Worm (Caenorhabditis elegans) whole organism, young adult: ENCODE results near the gene col-170.

Source experiments
- B0035.1 ChIP-seq: sonication (generic microtip); optimal IDR thresholded peaks from 2 replicates; lab custom pipeline; 2016; ENCODE audit warnings: missing genetic modification characterization, mild to moderate bottlenecking, missing compliant biosample characterization, missing genotype, missing genetic modification reagents
- B0336.3 ChIP-seq: fragments of 200-800 bp; sonication (Bioruptor generic); IDR thresholded peaks from 2 replicates; pipeline ENCODE4 v1.3.6; 2022; ENCODE audit warnings: missing genetic modification characterization, missing compliant biosample characterization
- C17E4.6 ChIP-seq: fragments of 200-800 bp; sonication (Bioruptor generic); IDR thresholded peaks from 2 replicates; pipeline ENCODE4 v1.3.6; 2022; ENCODE audit warnings: missing genetic modification reagents, missing genetic modification characterization, missing compliant biosample characterization
- F33H1.4 ChIP-seq: fragments of 200-800 bp; sonication (Bioruptor generic); IDR thresholded peaks from 2 replicates; pipeline ENCODE4 v1.3.6; 2022; ENCODE audit warnings: missing genetic modification reagents, missing genetic modification characterization, missing compliant biosample characterization
- F49E8.2 ChIP-seq: sonication (generic microtip); optimal IDR thresholded peaks from 3 replicates; lab custom pipeline; 2017; ENCODE audit warnings: missing genetic modification characterization, mild to moderate bottlenecking, missing compliant biosample characterization, antibody characterized with exemption, moderate library complexity; ENCODE audit not compliant: insufficient read depth
- F57C9.4 ChIP-seq: sonication (generic microtip); optimal IDR thresholded peaks from 2 replicates; lab custom pipeline; 2017; ENCODE audit warnings: mild to moderate bottlenecking, missing genetic modification characterization, missing compliant biosample characterization
- K11D2.4 ChIP-seq: fragments of 200-800 bp; sonication (Bioruptor generic); IDR thresholded peaks from 2 replicates; pipeline ENCODE4 v1.3.6; 2022; ENCODE audit warnings: missing genetic modification reagents, missing genetic modification characterization, missing compliant biosample characterization
- Y53F4B.3 ChIP-seq: fragments of 200-800 bp; sonication (Bioruptor generic); IDR thresholded peaks from 2 replicates; pipeline ENCODE4 v1.3.6; 2022; ENCODE audit warnings: missing genetic modification reagents, missing genetic modification characterization, missing compliant biosample characterization
- Y53G8AR.9 ChIP-seq: fragments of 200-800 bp; sonication (Bioruptor generic); conservative IDR thresholded peaks from 2 replicates; pipeline ENCODE4 v1.3.6; 2022; ENCODE audit warnings: missing genetic modification reagents, missing genetic modification characterization, missing compliant biosample characterization
- Y95B8A.8 ChIP-seq: fragments of 200-800 bp; sonication (Bioruptor generic); IDR thresholded peaks from 2 replicates; pipeline ENCODE4 v1.3.6; 2022; ENCODE audit warnings: missing genetic modification reagents, missing genetic modification characterization, missing compliant biosample characterization
- akir-1 ChIP-seq: fragments of 200-800 bp; sonication (Bioruptor generic); optimal IDR thresholded peaks from 2 replicates; lab custom pipeline; 2018; ENCODE audit warnings: mild to moderate bottlenecking, missing genetic modification characterization, moderate library complexity, missing compliant biosample characterization
- ama-1 ChIP-seq, 3 experiments: fragments of 150-350 bp in 1 of 3; sonication (generic microtip) in 2 of 3; optimal IDR thresholded peaks; 2 replicates each; lab custom pipeline; 2014 to 2018; ENCODE audit warnings: missing biosample characterization in 2 of 3, missing genetic modification characterization in 2 of 3, missing genetic modification reagents in 2 of 3
- aptf-2 ChIP-seq: fragments of 200-800 bp; sonication (Bioruptor generic); conservative IDR thresholded peaks from 2 replicates; pipeline ENCODE4 v1.3.6; 2022; ENCODE audit warnings: missing genetic modification reagents, missing genetic modification characterization, missing compliant biosample characterization
- athp-1 ChIP-seq: sonication (generic microtip); optimal IDR thresholded peaks from 2 replicates; lab custom pipeline; 2017; ENCODE audit warnings: mild to moderate bottlenecking, missing genetic modification characterization, missing compliant biosample characterization
- attf-3 ChIP-seq: fragments of 200-800 bp; sonication (Bioruptor generic); conservative IDR thresholded peaks from 2 replicates; pipeline ENCODE4 v1.3.6; 2022; ENCODE audit warnings: missing genetic modification reagents, missing genetic modification characterization, missing compliant biosample characterization
- cebp-2 ChIP-seq: fragments of 200-800 bp; sonication (Bioruptor generic); IDR thresholded peaks from 2 replicates; pipeline ENCODE4 v1.3.6; 2022; ENCODE audit warnings: missing genetic modification characterization, missing compliant biosample characterization
- ceh-100 ChIP-seq: fragments of 200-800 bp; sonication (Bioruptor generic); IDR thresholded peaks from 2 replicates; pipeline ENCODE4 v1.3.6; 2022; ENCODE audit warnings: missing genetic modification reagents, missing genetic modification characterization, missing compliant biosample characterization
- ceh-40 ChIP-seq: fragments of 200-800 bp; sonication (Bioruptor generic); IDR thresholded peaks from 2 replicates; pipeline ENCODE4 v1.3.6; 2022; ENCODE audit warnings: missing genetic modification characterization, missing compliant biosample characterization
- dox-1 ChIP-seq: fragments of 200-800 bp; sonication (Bioruptor generic); IDR thresholded peaks from 2 replicates; pipeline ENCODE4 v1.3.6; 2022; ENCODE audit warnings: missing genetic modification reagents, missing genetic modification characterization, missing compliant biosample characterization
- dpl-1 ChIP-seq: fragments of 150-350 bp; optimal IDR thresholded peaks from 2 replicates; lab custom pipeline; 2014; ENCODE audit warnings: missing biosample characterization, missing genetic modification reagents, missing genetic modification characterization
- egrh-3 ChIP-seq: fragments of 200-800 bp; sonication (Bioruptor generic); IDR thresholded peaks from 2 replicates; pipeline ENCODE4 v1.3.6; 2022; ENCODE audit warnings: missing genetic modification reagents, missing genetic modification characterization, missing compliant biosample characterization
- ets-4 ChIP-seq: fragments of 200-800 bp; sonication (Bioruptor generic); optimal IDR thresholded peaks from 2 replicates; lab custom pipeline; 2018; ENCODE audit warnings: mild to moderate bottlenecking, missing genetic modification characterization, missing compliant biosample characterization
- fkh-3 ChIP-seq: sonication (generic microtip); optimal IDR thresholded peaks from 2 replicates; lab custom pipeline; 2016; ENCODE audit warnings: mild to moderate bottlenecking, missing genetic modification characterization, missing compliant biosample characterization
- him-1 ChIP-seq: sonication (generic microtip); optimal IDR thresholded peaks from 2 replicates; lab custom pipeline; 2016; ENCODE audit warnings: missing genotype, missing genetic modification reagents, missing genetic modification characterization, missing compliant biosample characterization
- hlh-26 ChIP-seq: fragments of 200-800 bp; sonication (Bioruptor generic); conservative IDR thresholded peaks from 2 replicates; pipeline ENCODE4 v1.3.6; 2022; ENCODE audit warnings: missing genetic modification reagents, missing genetic modification characterization, missing compliant biosample characterization
- hmg-1.2 ChIP-seq: fragments of 200-800 bp; sonication (Bioruptor generic); IDR thresholded peaks from 2 replicates; pipeline ENCODE4 v1.3.6; 2022; ENCODE audit warnings: missing genetic modification reagents, missing genetic modification characterization, missing compliant biosample characterization
- hrde-1 ChIP-seq: sonication (generic microtip); optimal IDR thresholded peaks from 2 replicates; lab custom pipeline; 2016; ENCODE audit warnings: missing genetic modification characterization, mild to moderate bottlenecking, missing compliant biosample characterization, moderate library complexity, missing genotype, missing genetic modification reagents, borderline replicate concordance
- hsf-1 ChIP-seq: fragments of 200-800 bp; sonication (Bioruptor generic); IDR thresholded peaks from 2 replicates; pipeline ENCODE4 v1.3.6; 2022; ENCODE audit warnings: missing genetic modification reagents, missing genetic modification characterization, missing compliant biosample characterization
- lag-1 ChIP-seq: fragments of 200-800 bp; sonication (Bioruptor generic); IDR thresholded peaks from 2 replicates; pipeline ENCODE4 v1.3.6; 2022; ENCODE audit warnings: missing genetic modification reagents, missing genetic modification characterization, missing compliant biosample characterization
- let-526 ChIP-seq: fragments of 200-800 bp; sonication (Bioruptor generic); IDR thresholded peaks from 2 replicates; pipeline ENCODE4 v1.3.6; 2022; ENCODE audit warnings: missing genetic modification reagents, missing genetic modification characterization, missing compliant biosample characterization
- lin-26 ChIP-seq: fragments of 200-800 bp; sonication (Bioruptor generic); IDR thresholded peaks from 2 replicates; pipeline ENCODE4 v1.3.6; 2022; ENCODE audit warnings: missing genetic modification reagents, missing genetic modification characterization, missing compliant biosample characterization
- lin-35 ChIP-seq, 3 experiments: fragments of 150-350 bp in 2 of 3; sonication (generic microtip) in 1 of 3; optimal IDR thresholded peaks; 2 replicates each; lab custom pipeline; 2014 to 2018; ENCODE audit warnings: missing biosample characterization in 3 of 3, missing genetic modification characterization in 3 of 3, missing genetic modification reagents in 3 of 3
- lir-1 ChIP-seq: fragments of 200-800 bp; sonication (Bioruptor generic); conservative IDR thresholded peaks from 2 replicates; pipeline ENCODE4 v1.3.6; 2022; ENCODE audit warnings: missing genetic modification reagents, missing genetic modification characterization, missing compliant biosample characterization
- lsl-1 ChIP-seq: fragments of 200-800 bp; sonication (Bioruptor generic); optimal IDR thresholded peaks from 2 replicates; lab custom pipeline; 2018; ENCODE audit warnings: mild to moderate bottlenecking, missing genetic modification characterization, moderate library complexity, missing compliant biosample characterization
- madf-3 ChIP-seq: fragments of 200-800 bp; sonication (Bioruptor generic); IDR thresholded peaks from 2 replicates; pipeline ENCODE4 v1.3.6; 2022; ENCODE audit warnings: missing genetic modification reagents, missing genetic modification characterization, missing compliant biosample characterization
- mes-4 ChIP-seq: sonication (generic microtip); optimal IDR thresholded peaks from 2 replicates; lab custom pipeline; 2016; ENCODE audit warnings: missing genotype, missing genetic modification characterization, missing compliant biosample characterization
- mxl-1 ChIP-seq: sonication (generic microtip); optimal IDR thresholded peaks from 2 replicates; lab custom pipeline; 2016; ENCODE audit warnings: missing genetic modification characterization, missing compliant biosample characterization
- nfya-1 ChIP-seq: sonication (generic microtip); optimal IDR thresholded peaks from 2 replicates; lab custom pipeline; 2017; ENCODE audit warnings: antibody characterized with exemption, missing compliant biosample characterization, missing genetic modification characterization, borderline replicate concordance; ENCODE audit not compliant: insufficient read depth
- nhr-80 ChIP-seq: sonication (generic microtip); optimal IDR thresholded peaks from 2 replicates; lab custom pipeline; 2016; ENCODE audit warnings: missing genetic modification characterization, missing compliant biosample characterization
- pha-4 ChIP-seq: fragments of 150-350 bp; sonication (generic microtip); optimal IDR thresholded peaks from 2 replicates; lab custom pipeline; 2014; ENCODE audit warnings: missing biosample characterization, missing genetic modification reagents, missing genetic modification characterization
- rec-8 ChIP-seq, 2 experiments: sonication (generic microtip); optimal IDR thresholded peaks; 2 replicates each; lab custom pipeline; 2016; ENCODE audit warnings: mild to moderate bottlenecking in 2 of 2, missing genetic modification characterization in 2 of 2, missing genetic modification reagents in 2 of 2, missing genotype in 2 of 2, missing biosample characterization in 1 of 2, missing compliant biosample characterization in 1 of 2, moderate library complexity in 1 of 2
- snpc-4 ChIP-seq, 5 experiments: fragments of 150-350 bp in 1 of 5; sonication (generic microtip) in 4 of 5; optimal IDR thresholded peaks; 2 replicates each; lab custom pipeline; 2014 to 2018; ENCODE audit warnings: missing genetic modification characterization in 5 of 5, missing biosample characterization in 3 of 5, antibody characterized with exemption in 2 of 5, mild to moderate bottlenecking in 2 of 5, missing compliant biosample characterization in 2 of 5, missing genotype in 2 of 5, moderate library complexity in 2 of 5, missing genetic modification reagents in 1 of 5
- sptf-2 ChIP-seq: fragments of 200-800 bp; sonication (Bioruptor generic); optimal IDR thresholded peaks from 2 replicates; lab custom pipeline; 2018; ENCODE audit warnings: mild to moderate bottlenecking, missing genetic modification characterization, missing compliant biosample characterization
- tbp1 ChIP-seq: fragments of 200-800 bp; sonication (Bioruptor generic); optimal IDR thresholded peaks from 2 replicates; lab custom pipeline; 2018; ENCODE audit warnings: mild to moderate bottlenecking, missing genetic modification characterization, missing compliant biosample characterization
- tlf-1 ChIP-seq: fragments of 200-800 bp; sonication (Bioruptor generic); optimal IDR thresholded peaks from 2 replicates; lab custom pipeline; 2018; ENCODE audit warnings: mild to moderate bottlenecking, missing genetic modification characterization, missing compliant biosample characterization
- ztf-25 ChIP-seq: fragments of 200-800 bp; sonication (Bioruptor generic); IDR thresholded peaks from 2 replicates; pipeline ENCODE4 v1.3.6; 2022; ENCODE audit warnings: missing genetic modification reagents, missing genetic modification characterization, missing compliant biosample characterization

col-170 gene

ce11 chrX:6292143-6292542 is 39.4 kb upstream of the col-170 start (continued):
- 0 out of 2 replicates have a peak, but pooled peaks have one; percentile 34 for TF ChIP-seq C17E4.6 (GFP tag; lab: Robert Waterston, UW)
- TF ChIP-seq ceh-40 (GFP tag; lab: Robert Waterston, UW): peak; percentile 83
- TF ChIP-seq lag-1 (GFP tag; lab: Robert Waterston, UW): no peak
- TF ChIP-seq nhr-80: peak; percentile 14
- peak; percentile 75 for TF ChIP-seq mes-4 (tag; lab: Kevin White, UChicago)
- peak; percentile 80 for TF ChIP-seq let-526 (GFP tag; lab: Robert Waterston, UW)
- no peak for TF ChIP-seq aptf-2 (GFP tag; lab: Robert Waterston, UW)
- peak; percentile 42 for TF ChIP-seq F57C9.4 (tag; lab: Kevin White, UChicago)
- TF ChIP-seq mxl-1: peak; percentile 89
- peak; percentile 22 for TF ChIP-seq lsl-1 (GFP tag; lab: Kevin White, UChicago)
- peak; percentile 90 for TF ChIP-seq cebp-2 (GFP tag; lab: Robert Waterston, UW)
- TF ChIP-seq Y53G8AR.9 (GFP tag; lab: Robert Waterston, UW): peak; percentile 60; the same call in 1 of the 2 replicates
- TF ChIP-seq him-1 (tag; lab: Kevin White, UChicago): peak; percentile 96
- peak in 1 of 3 experiments; percentile 60 for TF ChIP-seq lin-35 (GFP tag; optimal IDR thresholded peaks at IDR 0.05; lab: Kevin White, UChicago)
- peak; percentile 91 for TF ChIP-seq fkh-3
- peak; percentile 84 for TF ChIP-seq snpc-4 (GFP tag; optimal IDR thresholded peaks at IDR 0.05; lab: Kevin White, UChicago)
- TF ChIP-seq snpc-4 (tag; optimal IDR thresholded peaks at IDR 0.05; lab: Kevin White, UChicago): peak in 3 of 4 experiments; percentile 58 to 80 (median 69)
- peak; percentile 4 for TF ChIP-seq akir-1 (GFP tag; lab: Kevin White, UChicago)
- peak; percentile 25 for TF ChIP-seq ets-4 (GFP tag; lab: Kevin White, UChicago)
- no peak for TF ChIP-seq attf-3 (GFP tag; lab: Robert Waterston, UW)
- peak; percentile 15 for TF ChIP-seq tlf-1 (GFP tag; lab: Kevin White, UChicago)
- TF ChIP-seq dpl-1 (GFP tag; lab: Kevin White, UChicago): no peak
- peak; percentile 76 to 90 for TF ChIP-seq rec-8 (tag; optimal IDR thresholded peaks at IDR 0.05; lab: Kevin White, UChicago)
- TF ChIP-seq ztf-25 (GFP tag; lab: Robert Waterston, UW): peak; percentile 90
- peak; percentile 93 for TF ChIP-seq dox-1 (GFP tag; lab: Robert Waterston, UW)
- peak; percentile 95 for TF ChIP-seq sptf-2 (GFP tag; lab: Kevin White, UChicago)
- TF ChIP-seq ama-1 (optimal IDR thresholded peaks at IDR 0.05; lab: Kevin White, UChicago): no peak
- peak; percentile 83 to 87 for TF ChIP-seq ama-1 (GFP tag; optimal IDR thresholded peaks at IDR 0.05; lab: Kevin White, UChicago)
- TF ChIP-seq lin-26: peak; percentile 98
- TF ChIP-seq B0035.1 (tag; lab: Kevin White, UChicago): peak; percentile 81
- TF ChIP-seq F33H1.4: 0 out of 2 replicates have a peak, but pooled peaks have one; percentile 16
- peak; percentile 75 for TF ChIP-seq B0336.3 (GFP tag; lab: Robert Waterston, UW)
- peak; percentile 26 for TF ChIP-seq F49E8.2 (tag; lab: Kevin White, UChicago)
- 0 out of 2 replicates have a peak, but pooled peaks have one; percentile 35 for TF ChIP-seq Y53F4B.3
- no peak for TF ChIP-seq pha-4
- TF ChIP-seq ceh-100 (GFP tag; lab: Robert Waterston, UW): peak; percentile 73
- peak; percentile 67 for TF ChIP-seq hrde-1 (tag; lab: Kevin White, UChicago)
- TF ChIP-seq K11D2.4 (GFP tag; lab: Robert Waterston, UW): peak; percentile 80
- peak; percentile 92 for TF ChIP-seq tbp1 (GFP tag; lab: Kevin White, UChicago)
- TF ChIP-seq egrh-3 (GFP tag; lab: Robert Waterston, UW): peak; percentile 55
- peak; percentile 86; the same call in 1 of the 2 replicates for TF ChIP-seq madf-3 (GFP tag; lab: Robert Waterston, UW)
- TF ChIP-seq nfya-1: no peak
- TF ChIP-seq hlh-26 (GFP tag; lab: Robert Waterston, UW): 0 out of 2 replicates have a peak, but pooled peaks have one; percentile 63
- TF ChIP-seq Y95B8A.8 (GFP tag; lab: Robert Waterston, UW): 0 out of 2 replicates have a peak, but pooled peaks have one; percentile 15
- TF ChIP-seq lir-1 (GFP tag; lab: Robert Waterston, UW): peak; percentile 55; the same call in 1 of the 2 replicates
- TF ChIP-seq hmg-1.2: peak; percentile 84
- TF ChIP-seq athp-1 (tag; lab: Kevin White, UChicago): peak; percentile 61
- TF ChIP-seq hsf-1 (GFP tag; lab: Robert Waterston, UW): peak; percentile 65; the same call in 1 of the 2 replicates
